Worm (Caenorhabditis elegans): ENCODE data around the gene F47B8.3.

DNA sequence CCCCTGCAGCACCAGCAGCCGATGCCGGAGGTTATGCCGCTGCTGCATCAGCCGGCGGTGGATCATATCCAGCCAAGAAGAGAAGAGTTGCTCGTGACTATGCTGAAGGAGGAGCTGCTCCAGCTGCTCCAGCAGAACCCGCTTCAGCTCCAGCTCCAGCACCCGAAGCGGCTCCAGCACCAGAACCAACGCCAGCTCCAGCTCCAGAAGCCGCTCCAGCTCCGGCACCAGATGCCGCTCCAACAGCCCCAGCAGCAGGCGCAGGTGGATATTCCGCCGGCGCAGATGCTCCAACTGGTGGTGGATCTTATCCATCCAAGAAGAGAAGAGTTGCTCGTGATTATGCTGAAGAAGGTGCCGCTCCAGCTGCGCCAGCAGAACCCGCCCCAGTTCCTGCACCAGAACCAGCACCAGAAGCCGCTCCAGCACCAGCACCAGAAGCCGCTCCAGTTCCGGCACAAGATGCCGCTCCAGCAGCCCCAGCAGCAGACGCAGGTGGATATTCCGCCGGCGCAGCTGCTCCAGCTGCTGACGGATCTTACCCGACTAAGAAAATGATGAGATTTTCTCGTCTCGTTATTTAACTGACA, 2.0 kb downstream of the F47B8.3 start:
- TF ChIP-seq him-1 (tag; optimal IDR thresholded peaks at IDR 0.05) (no peak), dao-5 (tag; optimal IDR thresholded peaks at IDR 0.05) (no peak)

Data from whole organism, L4/young adult.